Worm (Caenorhabditis elegans): ENCODE measurements around the gene qui-1.
"Not testable (repeated sequence)": the region's sequence is repeated elsewhere in the genome, so short reads cannot be mapped to it uniquely, and the experiment has no call there.

The qui-1 gene

DNA sequence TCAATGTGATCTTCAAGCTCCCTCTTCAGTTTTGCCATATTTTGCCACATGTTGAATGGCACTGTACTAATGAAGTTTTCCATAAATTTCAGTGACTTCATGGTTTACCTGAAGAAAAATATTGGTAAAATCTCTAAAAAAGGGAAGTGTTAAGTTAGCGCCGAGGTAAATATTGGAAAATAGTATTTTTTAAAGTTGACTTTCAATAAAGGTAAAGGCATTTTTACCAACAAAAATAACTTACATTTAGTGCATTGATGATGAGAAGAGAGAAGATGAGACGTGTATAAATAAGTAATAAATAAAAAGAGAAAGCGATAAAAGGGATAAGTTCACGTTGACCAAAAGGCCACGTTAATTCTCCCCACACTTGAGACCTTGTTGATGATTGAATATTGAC, 16.5 kb downstream of the qui-1 start, which contains the start of gene Y45F10B.8:
TSS of gene Y45F10B.8 (minus strand) at position 101 of the 400 bp plus-strand sequence.
- not testable (repeated sequence) for TF ChIP-seq F13C5.2 (tag; optimal IDR thresholded peaks at IDR 0.05); ama-1 (optimal IDR thresholded peaks at IDR 0.05); ceh-36 (tag; optimal IDR thresholded peaks at IDR 0.05)

DNA sequence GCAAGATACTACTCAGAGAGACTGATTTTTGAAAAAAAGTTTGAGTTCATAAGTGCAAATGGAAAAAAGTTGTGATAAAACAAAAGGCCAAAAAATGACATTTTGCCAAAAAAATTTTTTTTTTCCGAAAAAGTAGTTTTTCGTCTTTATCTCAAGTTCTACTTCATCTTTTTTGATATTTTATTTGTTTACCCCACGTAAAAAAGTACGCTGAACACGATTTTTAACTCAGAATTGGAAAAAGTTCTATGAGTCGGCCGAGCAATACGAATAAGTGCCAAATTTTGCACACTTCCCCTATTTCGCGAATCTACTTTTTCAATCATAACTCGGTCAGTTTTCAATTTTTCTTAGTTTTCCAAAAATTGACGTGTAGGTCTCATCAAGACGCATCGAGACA, 17.3 kb downstream of the qui-1 start, which contains the start of gene sru-16:
TSS of gene sru-16 (plus strand) at position 301 of the 400 bp plus-strand sequence.
- not testable (repeated sequence) for TF ChIP-seq F13C5.2 (tag; optimal IDR thresholded peaks at IDR 0.05); sea-1 (GFP tag; conservative IDR thresholded peaks at IDR 0.05); pes-1 (GFP tag; IDR thresholded peaks at IDR 0.05)

DNA sequence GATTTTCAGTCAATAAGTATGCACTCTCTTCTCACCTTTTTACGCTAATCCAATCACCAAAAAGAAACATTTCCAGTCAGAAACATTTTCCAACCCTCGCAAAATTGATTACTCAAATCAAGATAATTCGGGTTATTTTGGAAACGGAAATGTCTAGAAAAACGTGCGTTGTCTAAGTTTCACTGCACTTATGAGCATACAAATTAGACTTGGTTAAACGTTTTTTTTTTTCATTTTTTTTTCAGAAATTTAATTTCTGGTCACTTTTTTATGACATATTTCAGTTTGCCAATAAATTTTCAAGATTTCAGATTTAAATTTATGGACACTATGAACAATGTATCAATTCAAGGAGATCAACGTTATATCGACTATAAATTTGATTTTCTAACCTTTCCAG, 21.2 kb downstream of the qui-1 start, which contains the start of gene sru-12:
TSS of gene sru-12 (plus strand) at position 301 of the 400 bp plus-strand sequence.
- no peak for TF ChIP-seq flt-1 (GFP tag; IDR thresholded peaks at IDR 0.05)
- TF ChIP-seq tbx-11 (GFP tag; IDR thresholded peaks at IDR 0.05): no peak

DNA sequence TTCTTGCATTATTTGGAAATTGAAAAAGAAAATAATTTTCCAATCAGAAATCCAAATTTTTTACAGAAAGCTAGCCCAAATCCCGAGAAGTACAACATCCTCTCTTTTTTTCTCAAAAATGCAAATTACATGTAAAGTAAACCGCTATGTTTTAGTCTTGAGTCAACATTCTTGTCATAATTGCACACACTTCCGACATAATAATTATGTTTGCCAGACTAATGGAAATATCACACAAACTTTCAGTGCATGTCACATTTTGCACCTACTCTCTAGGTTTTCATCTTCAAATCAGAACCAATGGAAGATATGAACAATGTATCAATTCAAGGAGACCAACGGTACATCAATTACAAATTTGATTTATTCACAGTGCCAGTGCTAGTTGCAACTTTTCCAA, 23.0 kb downstream of the qui-1 start, which contains the start of gene sru-11:
TSS of gene sru-11 (plus strand) at position 301 of the 400 bp plus-strand sequence.
- TF ChIP-seq ama-1 (optimal IDR thresholded peaks at IDR 0.05): no peak
- TF ChIP-seq pes-1 (GFP tag; IDR thresholded peaks at IDR 0.05): no peak
- no peak for TF ChIP-seq tra-4 (tag; optimal IDR thresholded peaks at IDR 0.05)
- no peak for TF ChIP-seq ceh-36 (tag; optimal IDR thresholded peaks at IDR 0.05)
- no peak for TF ChIP-seq scrt-1 (GFP tag; IDR thresholded peaks at IDR 0.05)
- TF ChIP-seq hmbx-1 (tag; optimal IDR thresholded peaks at IDR 0.05): no peak
- TF ChIP-seq aly-1 (tag; optimal IDR thresholded peaks at IDR 0.05): no peak
- no peak for TF ChIP-seq hnd-1 (tag; optimal IDR thresholded peaks at IDR 0.05)
- TF ChIP-seq hmg-4 (GFP tag; optimal IDR thresholded peaks at IDR 0.05): no peak
- TF ChIP-seq ets-7 (tag; optimal IDR thresholded peaks at IDR 0.05): no peak
- TF ChIP-seq tbx-37 (GFP tag; conservative IDR thresholded peaks at IDR 0.05): no peak
- TF ChIP-seq F13C5.2 (tag; optimal IDR thresholded peaks at IDR 0.05): no peak
- TF ChIP-seq ceh-13 (GFP tag; optimal IDR thresholded peaks at IDR 0.05): no peak
- TF ChIP-seq tbx-11 (GFP tag; IDR thresholded peaks at IDR 0.05): no peak
- no peak for TF ChIP-seq flt-1 (GFP tag; IDR thresholded peaks at IDR 0.05)
- no peak for TF ChIP-seq sea-1 (GFP tag; conservative IDR thresholded peaks at IDR 0.05)
- TF ChIP-seq B0310.2 (tag; optimal IDR thresholded peaks at IDR 0.05): no peak

DNA sequence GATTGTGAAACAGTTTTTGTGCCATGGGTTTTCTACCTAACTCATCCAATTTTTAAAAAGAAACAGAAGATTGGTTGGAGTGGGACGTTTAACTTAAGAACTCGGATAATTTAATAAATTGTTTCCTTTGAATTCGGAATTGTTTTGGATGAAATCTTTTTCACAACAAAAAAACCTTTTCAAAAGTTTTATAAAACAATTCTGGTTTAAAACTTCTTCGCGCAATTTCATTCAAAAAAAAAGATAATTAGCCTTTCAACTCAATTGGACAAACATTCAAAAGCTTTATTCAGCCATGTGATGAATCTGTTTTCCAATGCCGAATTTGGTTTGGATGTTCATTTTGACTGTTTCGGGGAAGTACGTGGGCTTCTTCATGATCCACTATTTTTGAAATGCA, 25.5 kb downstream of the qui-1 start, which contains the start of gene Y45F10B.12:
TSS of gene Y45F10B.12 (plus strand) at position 301 of the 400 bp plus-strand sequence.
- TF ChIP-seq ceh-36 (tag; optimal IDR thresholded peaks at IDR 0.05) (no peak), tbx-37 (GFP tag; conservative IDR thresholded peaks at IDR 0.05) (no peak), ets-7 (tag; optimal IDR thresholded peaks at IDR 0.05) (no peak), B0310.2 (tag; optimal IDR thresholded peaks at IDR 0.05) (no peak), scrt-1 (GFP tag; IDR thresholded peaks at IDR 0.05) (no peak), tra-4 (tag; optimal IDR thresholded peaks at IDR 0.05) (no peak), hnd-1 (tag; optimal IDR thresholded peaks at IDR 0.05) (no peak), sea-1 (GFP tag; conservative IDR thresholded peaks at IDR 0.05) (no peak), flt-1 (GFP tag; IDR thresholded peaks at IDR 0.05) (no peak), F13C5.2 (tag; optimal IDR thresholded peaks at IDR 0.05) (no peak), ceh-13 (GFP tag; optimal IDR thresholded peaks at IDR 0.05) (no peak), hmg-4 (GFP tag; optimal IDR thresholded peaks at IDR 0.05) (no peak), aly-1 (tag; optimal IDR thresholded peaks at IDR 0.05) (no peak), pes-1 (GFP tag; IDR thresholded peaks at IDR 0.05) (no peak), ama-1 (optimal IDR thresholded peaks at IDR 0.05) (no peak), hmbx-1 (tag; optimal IDR thresholded peaks at IDR 0.05) (no peak), tbx-11 (GFP tag; IDR thresholded peaks at IDR 0.05) (no peak)

DNA sequence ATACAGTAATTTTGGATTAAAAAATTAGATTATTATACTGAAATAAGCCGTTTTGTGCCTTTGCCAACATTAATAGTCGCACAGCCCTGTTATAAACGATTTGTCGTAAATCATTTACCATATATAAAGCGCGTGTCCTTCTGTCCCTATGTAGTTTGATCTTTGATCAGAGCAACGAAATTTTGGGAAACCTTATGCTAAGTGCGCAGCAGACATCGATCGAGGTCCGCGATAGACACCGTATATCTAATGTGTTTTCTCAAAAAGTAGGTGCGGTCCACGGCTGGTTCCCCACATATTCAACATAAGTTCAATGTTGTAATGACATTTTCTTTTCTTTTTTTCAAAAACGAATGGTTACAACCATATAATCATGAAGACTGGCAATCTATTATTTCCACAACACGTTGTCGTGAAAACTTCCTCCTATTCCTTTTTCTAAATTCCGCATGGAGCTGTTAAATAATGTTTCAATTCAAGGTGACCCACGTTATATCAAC, 26.9 kb downstream of the qui-1 start, which contains the start of gene sru-9:
TSS of gene sru-9 (plus strand) at position 450 of the 500 bp plus-strand sequence.
- TF ChIP-seq hmg-4 (GFP tag; optimal IDR thresholded peaks at IDR 0.05); pes-1 (GFP tag; IDR thresholded peaks at IDR 0.05); aly-1 (tag; optimal IDR thresholded peaks at IDR 0.05): not testable (repeated sequence)

DNA sequence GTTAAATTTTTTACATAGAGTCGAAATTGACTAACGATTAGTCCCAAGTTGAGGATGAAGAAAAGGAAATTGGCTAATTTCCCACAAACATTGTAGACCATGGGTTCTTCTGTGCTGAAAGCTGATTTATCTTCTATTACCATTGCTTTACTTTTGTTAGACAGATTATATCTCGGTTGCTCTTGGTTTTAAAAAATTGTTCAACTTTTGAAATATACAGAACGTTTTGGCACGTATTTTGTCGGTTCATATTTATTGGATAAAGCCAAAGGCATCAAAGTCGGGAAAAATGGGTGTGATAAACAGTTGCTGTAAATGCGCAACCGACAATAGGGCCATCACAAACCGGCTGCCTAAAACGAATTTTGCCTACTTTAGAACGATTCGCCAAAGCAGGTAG, 30.0 kb downstream of the qui-1 start, which contains the start of gene tsp-5:
TSS of gene tsp-5 (minus strand) at position 101 of the 400 bp plus-strand sequence.
- TF ChIP-seq flt-1 (GFP tag; IDR thresholded peaks at IDR 0.05) (no peak), ama-1 (optimal IDR thresholded peaks at IDR 0.05) (no peak), pes-1 (GFP tag; IDR thresholded peaks at IDR 0.05) (no peak), ets-7 (tag; optimal IDR thresholded peaks at IDR 0.05) (no peak), ceh-13 (GFP tag; optimal IDR thresholded peaks at IDR 0.05) (no peak), tbx-11 (GFP tag; IDR thresholded peaks at IDR 0.05) (no peak), hmbx-1 (tag; optimal IDR thresholded peaks at IDR 0.05) (no peak), sea-1 (GFP tag; conservative IDR thresholded peaks at IDR 0.05) (no peak), tbx-37 (GFP tag; conservative IDR thresholded peaks at IDR 0.05) (no peak), ceh-36 (tag; optimal IDR thresholded peaks at IDR 0.05) (no peak)

DNA sequence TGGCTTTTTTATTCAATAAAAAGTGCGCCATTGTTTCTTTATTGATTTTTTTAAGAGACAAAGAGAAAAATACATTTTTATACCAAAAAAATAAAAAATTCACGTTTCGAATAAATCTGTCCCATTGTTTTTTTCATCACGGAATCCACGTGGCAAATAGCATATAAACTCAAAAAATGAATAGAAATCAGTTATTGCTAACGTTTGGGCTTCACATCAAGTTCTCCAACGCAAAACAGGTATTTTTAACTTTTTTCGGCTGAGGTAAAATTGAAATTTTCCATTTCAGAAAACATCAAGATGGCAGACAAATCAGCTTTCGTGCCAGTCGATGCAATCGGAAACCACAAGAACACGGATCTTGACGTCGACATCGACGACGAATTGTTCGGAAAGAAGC, 31.7 kb downstream of the qui-1 start, which contains the start of gene Y45F10B.3:
TSS of gene Y45F10B.3 (plus strand) at position 301 of the 400 bp plus-strand sequence.
- no peak for TF ChIP-seq aly-1 (tag; optimal IDR thresholded peaks at IDR 0.05)
- TF ChIP-seq B0310.2 (tag; optimal IDR thresholded peaks at IDR 0.05): no peak
- TF ChIP-seq ama-1 (optimal IDR thresholded peaks at IDR 0.05): no peak
- TF ChIP-seq tbx-11 (GFP tag; IDR thresholded peaks at IDR 0.05): no peak
- no peak for TF ChIP-seq hmg-4 (GFP tag; optimal IDR thresholded peaks at IDR 0.05)
- TF ChIP-seq pes-1 (GFP tag; IDR thresholded peaks at IDR 0.05): no peak
- TF ChIP-seq sea-1 (GFP tag; conservative IDR thresholded peaks at IDR 0.05): no peak
- TF ChIP-seq tbx-37 (GFP tag; conservative IDR thresholded peaks at IDR 0.05): no peak
- no peak for TF ChIP-seq ets-7 (tag; optimal IDR thresholded peaks at IDR 0.05)
- TF ChIP-seq hmbx-1 (tag; optimal IDR thresholded peaks at IDR 0.05): no peak
- TF ChIP-seq hnd-1 (tag; optimal IDR thresholded peaks at IDR 0.05): no peak
- TF ChIP-seq ceh-36 (tag; optimal IDR thresholded peaks at IDR 0.05): no peak
- no peak for TF ChIP-seq scrt-1 (GFP tag; IDR thresholded peaks at IDR 0.05)
- no peak for TF ChIP-seq tra-4 (tag; optimal IDR thresholded peaks at IDR 0.05)
- TF ChIP-seq F13C5.2 (tag; optimal IDR thresholded peaks at IDR 0.05): no peak
- TF ChIP-seq ceh-13 (GFP tag; optimal IDR thresholded peaks at IDR 0.05): no peak
- TF ChIP-seq flt-1 (GFP tag; IDR thresholded peaks at IDR 0.05): no peak
